Fruit fly (Drosophila melanogaster): ENCODE results near the gene Herp.
A peak's percentile ranks its signal among the peaks of the same experiment; 100 is the strongest.

Gene Herp

DNA sequence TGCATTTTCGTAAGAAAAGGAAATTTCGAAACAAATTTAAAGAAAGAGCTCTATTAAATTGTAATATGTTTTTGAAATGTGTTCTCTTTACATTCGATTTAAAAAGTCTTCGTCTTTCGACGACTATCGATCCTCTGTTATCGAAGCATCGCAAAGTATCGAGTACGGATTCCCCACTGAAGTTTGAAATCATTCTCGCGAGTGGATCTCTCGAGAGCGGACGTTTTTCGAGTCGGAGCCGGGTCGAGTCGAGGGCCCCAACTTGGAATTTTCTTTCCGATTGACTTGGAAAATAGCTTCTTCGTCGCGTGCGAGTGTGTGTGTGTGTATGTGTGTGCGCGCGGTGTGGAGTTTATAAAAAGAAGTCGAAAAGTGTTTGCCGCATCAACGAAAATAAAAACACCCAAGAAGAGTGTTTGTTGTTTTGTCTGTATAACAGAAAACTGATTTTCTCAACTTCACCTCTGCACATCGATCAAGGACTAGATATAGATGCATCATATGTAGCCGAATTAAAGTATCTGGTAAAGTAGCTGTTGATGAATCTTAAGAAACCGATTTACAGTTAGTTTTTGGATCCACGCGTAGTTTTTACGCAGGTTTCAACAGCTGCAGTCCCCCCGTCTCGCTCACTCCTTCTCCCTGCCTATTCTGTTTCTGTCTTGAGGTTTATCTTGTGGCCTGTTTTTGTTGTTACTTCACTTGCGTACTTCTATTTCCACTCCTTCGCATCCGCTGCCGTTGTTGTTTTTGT is 11.6 kb upstream of the Herp start, which contains the start of gene LanB1 (continued):
- no peak for TF ChIP-seq CG3838 (GFP tag; optimal IDR thresholded peaks at IDR 0.05)
- TF ChIP-seq CG18599 (GFP tag; optimal IDR thresholded peaks at IDR 0.05), result peak; percentile 6
- TF ChIP-seq bab2 (GFP tag; optimal IDR thresholded peaks at IDR 0.05), result no peak
- TF ChIP-seq CG2120 (GFP tag; optimal IDR thresholded peaks at IDR 0.05), result no peak
- TF ChIP-seq mam (GFP tag; optimal IDR thresholded peaks at IDR 0.05), result no peak
- no peak for TF ChIP-seq jing (GFP tag; optimal IDR thresholded peaks at IDR 0.05)
- no peak for TF ChIP-seq Sox102F (GFP tag; optimal IDR thresholded peaks at IDR 0.05)
- no peak for TF ChIP-seq CG7839 (tag; optimal IDR thresholded peaks at IDR 0.05)
- no peak; the same call in 2 of the 3 replicates for TF ChIP-seq zfh1 (GFP tag; IDR thresholded peaks at IDR 0.05)
- no peak for TF ChIP-seq so (GFP tag; IDR thresholded peaks at IDR 0.05)
- peak; percentile 49 for TF ChIP-seq Sry-δ (GFP tag; optimal IDR thresholded peaks at IDR 0.05)
- TF ChIP-seq CG15601 (tag; optimal IDR thresholded peaks at IDR 0.05), result no peak
- TF ChIP-seq Ssrp (tag; optimal IDR thresholded peaks at IDR 0.05), result no peak
- no peak for TF ChIP-seq Pdp1 (GFP tag; optimal IDR thresholded peaks at IDR 0.05)
- no peak for TF ChIP-seq CG31365 (tag; optimal IDR thresholded peaks at IDR 0.05)
- no peak for TF ChIP-seq vfl (GFP tag; optimal IDR thresholded peaks at IDR 0.05)
- no peak for TF ChIP-seq CG4854 (GFP tag; optimal IDR thresholded peaks at IDR 0.05)
- no peak for TF ChIP-seq HmgD (GFP tag; optimal IDR thresholded peaks at IDR 0.05)
- TF ChIP-seq nmo (GFP tag; optimal IDR thresholded peaks at IDR 0.05), result no peak
- TF ChIP-seq NK7.1 (GFP tag; optimal IDR thresholded peaks at IDR 0.05), result no peak
- no peak for TF ChIP-seq TFAM (GFP tag; optimal IDR thresholded peaks at IDR 0.05)
- 0 out of 2 replicates have a peak, but pooled peaks have one; percentile 14 for TF ChIP-seq bowl (GFP tag; IDR thresholded peaks at IDR 0.05)
- no peak for TF ChIP-seq dmrt99B (tag; optimal IDR thresholded peaks at IDR 0.05)
- no peak for TF ChIP-seq vnd (GFP tag; IDR thresholded peaks at IDR 0.05; ENCODE audit: partially characterized antibody)
- no peak for TF ChIP-seq zfh2 (GFP tag; optimal IDR thresholded peaks at IDR 0.05)
- no peak for TF ChIP-seq fd64A (GFP tag; optimal IDR thresholded peaks at IDR 0.05)
- TF ChIP-seq CG4404 (GFP tag; IDR thresholded peaks at IDR 0.05), result no peak
- TF ChIP-seq phol (tag; optimal IDR thresholded peaks at IDR 0.05), result no peak
- TF ChIP-seq Vsx1 (GFP tag; optimal IDR thresholded peaks at IDR 0.05), result no peak
- no peak for TF ChIP-seq CG2202 (tag; optimal IDR thresholded peaks at IDR 0.05)
- no peak for TF ChIP-seq Chrac-16 (GFP tag; optimal IDR thresholded peaks at IDR 0.05)
- no peak for TF ChIP-seq CG17186 (GFP tag; optimal IDR thresholded peaks at IDR 0.05)
- TF ChIP-seq CG8290 (GFP tag; optimal IDR thresholded peaks at IDR 0.05), result no peak
- peak in 1 of 2 experiments; percentile 57 for TF ChIP-seq CG8290 (tag; optimal IDR thresholded peaks at IDR 0.05)
- TF ChIP-seq Lpt (GFP tag; optimal IDR thresholded peaks at IDR 0.05), result no peak
- TF ChIP-seq Dad (GFP tag; optimal IDR thresholded peaks at IDR 0.05), result peak; percentile 19
- TF ChIP-seq Sox100B (GFP tag; optimal IDR thresholded peaks at IDR 0.05), result no peak
- peak; percentile 27; the same call in 1 of the 3 replicates for TF ChIP-seq sr (GFP tag; IDR thresholded peaks at IDR 0.05)
- TF ChIP-seq ranshi (GFP tag; IDR thresholded peaks at IDR 0.05), result no peak; the same call in 1 of the 2 replicates
- no peak for TF ChIP-seq Nf-YC (tag; optimal IDR thresholded peaks at IDR 0.05)
- no peak for TF ChIP-seq CG1024 (GFP tag; IDR thresholded peaks at IDR 0.05)
- TF ChIP-seq Ptx1 (GFP tag; IDR thresholded peaks at IDR 0.05), result no peak
- TF ChIP-seq nerfin-1 (tag; optimal IDR thresholded peaks at IDR 0.05), result no peak
- TF ChIP-seq stc (GFP tag; IDR thresholded peaks at IDR 0.05), result no peak; the same call in 1 of the 2 replicates
- peak; percentile 45; the same call in 2 of the 3 replicates for TF ChIP-seq CG2199 (GFP tag; IDR thresholded peaks at IDR 0.05)
- peak; percentile 44 for TF ChIP-seq CG13287 (GFP tag; IDR thresholded peaks at IDR 0.05; ENCODE audit: partially characterized antibody)
- TF ChIP-seq grn (GFP tag; optimal IDR thresholded peaks at IDR 0.05), result no peak
- no peak for TF ChIP-seq ase (GFP tag; IDR thresholded peaks at IDR 0.05)
- TF ChIP-seq Elba2 (GFP tag; optimal IDR thresholded peaks at IDR 0.05), result no peak
- no peak for TF ChIP-seq ab (GFP tag; optimal IDR thresholded peaks at IDR 0.05)
